Fruit fly (Drosophila melanogaster): Measurements from ENCODE around the gene narya.

- TF ChIP-seq kay (GFP tag; ENCODE audit: borderline replicate concordance) = no peak
- no peak for TF ChIP-seq cnc (optimal IDR thresholded peaks at IDR 0.05)
- no peak for TF ChIP-seq CG33017 (tag; optimal IDR thresholded peaks at IDR 0.05)
- TF ChIP-seq CG7045 (GFP tag; optimal IDR thresholded peaks at IDR 0.05) = no peak
- no peak for TF ChIP-seq bab1 (GFP tag; optimal IDR thresholded peaks at IDR 0.05)
- TF ChIP-seq pad (GFP tag; optimal IDR thresholded peaks at IDR 0.05) = no peak
- no peak for TF ChIP-seq CG5204 (GFP tag; optimal IDR thresholded peaks at IDR 0.05)
- no peak for TF ChIP-seq Mnt (GFP tag; optimal IDR thresholded peaks at IDR 0.05)
- no peak for TF ChIP-seq ovo (GFP tag; optimal IDR thresholded peaks at IDR 0.05)
- TF ChIP-seq Crg-1 (GFP tag; optimal IDR thresholded peaks at IDR 0.05) = no peak
- no peak for TF ChIP-seq CG12768 (GFP tag; optimal IDR thresholded peaks at IDR 0.05)
- TF ChIP-seq CG7101 (tag; optimal IDR thresholded peaks at IDR 0.05) = no peak
- TF ChIP-seq CG14711 (tag; optimal IDR thresholded peaks at IDR 0.05) = no peak
These were observed 5.8 kb downstream of the narya start for dm6 chrX:19480544-19481127.

Data from whole organism, adult.